Worm (Caenorhabditis elegans): ENCODE measurements around the gene gei-15.

Gene gei-15

ce11 chrX:6807137-6807861 is 15.8 kb downstream of the gei-15 start:
- TF ChIP-seq ceh-82 (tag; optimal IDR thresholded peaks at IDR 0.05) (no peak), mml-1 (tag; optimal IDR thresholded peaks at IDR 0.05) (peak; percentile 49), hmg-11 (tag; optimal IDR thresholded peaks at IDR 0.05) (no peak), egl-27 (tag; optimal IDR thresholded peaks at IDR 0.05) (no peak), nhr-25 (tag; optimal IDR thresholded peaks at IDR 0.05) (no peak), eor-1 (tag; optimal IDR thresholded peaks at IDR 0.05) (no peak), nhr-77 (tag; optimal IDR thresholded peaks at IDR 0.05) (no peak), lsy-12 (tag; optimal IDR thresholded peaks at IDR 0.05) (no peak), fos-1 (tag; optimal IDR thresholded peaks at IDR 0.05) (no peak), fkh-2 (tag; optimal IDR thresholded peaks at IDR 0.05) (no peak), tbx-2 (tag; optimal IDR thresholded peaks at IDR 0.05) (no peak), lin-15B (tag; optimal IDR thresholded peaks at IDR 0.05) (no peak), nhr-28 (tag; optimal IDR thresholded peaks at IDR 0.05) (no peak), ztf-4 (tag; optimal IDR thresholded peaks at IDR 0.05) (no peak), ZK546.5 (tag; optimal IDR thresholded peaks at IDR 0.05) (no peak), sea-2 (GFP tag; optimal IDR thresholded peaks at IDR 0.05) (no peak), mdl-1 (tag; optimal IDR thresholded peaks at IDR 0.05) (no peak), fkh-10 (GFP tag; optimal IDR thresholded peaks at IDR 0.05) (no peak), daf-12 (tag; optimal IDR thresholded peaks at IDR 0.05) (no peak), jun-1 (tag; optimal IDR thresholded peaks at IDR 0.05) (peak; percentile 16), unc-39 (tag; optimal IDR thresholded peaks at IDR 0.05) (no peak), zag-1 (tag; optimal IDR thresholded peaks at IDR 0.05) (no peak), nhr-76 (tag; optimal IDR thresholded peaks at IDR 0.05) (no peak), unc-62 (GFP tag; optimal IDR thresholded peaks at IDR 0.05) (no peak), ceh-9 (tag; optimal IDR thresholded peaks at IDR 0.05) (no peak), nhr-43 (tag; optimal IDR thresholded peaks at IDR 0.05; ENCODE audit: poor library complexity, severe bottlenecking) (no peak), pqm-1 (tag; optimal IDR thresholded peaks at IDR 0.05) (peak; percentile 74), nhr-67 (tag; optimal IDR thresholded peaks at IDR 0.05) (no peak), pha-4 (tag; optimal IDR thresholded peaks at IDR 0.05) (no peak), nhr-12 (tag; optimal IDR thresholded peaks at IDR 0.05) (no peak), elt-3 (tag; optimal IDR thresholded peaks at IDR 0.05) (no peak), aly-2 (tag; optimal IDR thresholded peaks at IDR 0.05) (no peak), ceh-28 (tag; optimal IDR thresholded peaks at IDR 0.05) (peak; percentile 33), egl-5 (tag; optimal IDR thresholded peaks at IDR 0.05) (no peak), ztf-11 (tag; optimal IDR thresholded peaks at IDR 0.05) (no peak), nfya-1 (tag; optimal IDR thresholded peaks at IDR 0.05; ENCODE audit: insufficient read depth) (no peak), nhr-11 (tag; optimal IDR thresholded peaks at IDR 0.05) (no peak), snpc-4 (tag; optimal IDR thresholded peaks at IDR 0.05) (no peak), nhr-237 (tag; optimal IDR thresholded peaks at IDR 0.05) (no peak), ama-1 (optimal IDR thresholded peaks at IDR 0.05) (peak; percentile 32), elt-2 (tag; optimal IDR thresholded peaks at IDR 0.05) (peak; percentile 68), lin-39 (tag; optimal IDR thresholded peaks at IDR 0.05) (no peak), ceh-16 (tag; optimal IDR thresholded peaks at IDR 0.05) (no peak), R02D3.7 (tag; optimal IDR thresholded peaks at IDR 0.05) (no peak), nhr-23 (tag; optimal IDR thresholded peaks at IDR 0.05) (no peak), skn-1 (tag; optimal IDR thresholded peaks at IDR 0.05) (no peak), elt-1 (tag; optimal IDR thresholded peaks at IDR 0.05) (no peak)
